Fruit fly (Drosophila melanogaster): ENCODE results near the gene alpha-Man-Ib.

Gene alpha-Man-Ib

DNA sequence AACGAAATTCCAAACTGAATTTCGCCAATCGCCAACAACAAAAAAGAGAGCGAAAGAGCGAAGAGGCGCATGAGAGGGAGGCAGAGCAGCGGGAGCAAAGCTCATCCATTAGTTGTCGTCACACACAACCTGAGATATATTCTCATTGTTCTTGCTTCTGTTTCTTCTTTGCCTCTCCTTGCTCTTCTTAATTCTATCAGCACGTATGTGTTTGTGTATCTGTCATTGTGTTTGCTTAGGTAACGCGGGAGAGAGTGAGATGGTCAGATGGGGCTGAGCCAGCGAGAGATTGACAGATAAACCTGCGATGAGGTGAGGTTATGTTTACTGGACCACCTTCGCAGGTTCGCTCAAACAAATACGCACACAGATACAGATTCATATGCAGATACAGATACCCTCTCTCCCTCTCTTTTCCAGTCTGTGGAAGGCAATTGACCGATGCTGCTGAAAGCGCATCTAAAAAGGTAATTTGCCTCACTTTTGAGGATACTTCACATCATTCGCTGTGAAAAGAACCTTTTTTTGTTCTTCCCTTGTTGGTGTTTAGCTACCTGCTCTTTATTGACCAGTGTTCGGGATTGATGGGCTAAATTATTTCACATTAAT, 38.5 kb downstream of the alpha-Man-Ib start (continued):
- no peak for TF ChIP-seq dmrt11E (tag; optimal IDR thresholded peaks at IDR 0.05)
- peak; percentile 14 for TF ChIP-seq PHDP (tag; optimal IDR thresholded peaks at IDR 0.05)
- TF ChIP-seq Sin3A (optimal IDR thresholded peaks at IDR 0.05), result no peak
- no peak for TF ChIP-seq CG7745 (tag; optimal IDR thresholded peaks at IDR 0.05)
- no peak for TF ChIP-seq fd64A (GFP tag; optimal IDR thresholded peaks at IDR 0.05)
- no peak for TF ChIP-seq slou (GFP tag; optimal IDR thresholded peaks at IDR 0.05)
- no peak for TF ChIP-seq bbx (GFP tag; IDR thresholded peaks at IDR 0.05; ENCODE audit: partially characterized antibody)
- peak; percentile 55 for TF ChIP-seq CrebB (tag; optimal IDR thresholded peaks at IDR 0.05)
- TF ChIP-seq zen (tag; optimal IDR thresholded peaks at IDR 0.05), result peak; percentile 71
- TF ChIP-seq CG17612 (GFP tag; IDR thresholded peaks at IDR 0.05), result no peak
- TF ChIP-seq D19A (tag; optimal IDR thresholded peaks at IDR 0.05), result peak; percentile 64
- TF ChIP-seq cad (GFP tag; optimal IDR thresholded peaks at IDR 0.05), result peak; percentile 63
- 0 out of 2 replicates have a peak, but pooled peaks have one; percentile 27 for TF ChIP-seq sna (GFP tag; IDR thresholded peaks at IDR 0.05; ENCODE audit: partially characterized antibody)
- no peak for TF ChIP-seq CG8944 (GFP tag; optimal IDR thresholded peaks at IDR 0.05)
- TF ChIP-seq Jarid2 (GFP tag; optimal IDR thresholded peaks at IDR 0.05), result no peak
- TF ChIP-seq Hmr (GFP tag; optimal IDR thresholded peaks at IDR 0.05), result peak; percentile 9
- TF ChIP-seq CG13624 (GFP tag; optimal IDR thresholded peaks at IDR 0.05), result no peak
- TF ChIP-seq CG13123 (GFP tag; optimal IDR thresholded peaks at IDR 0.05), result no peak
- peak; percentile 14 for TF ChIP-seq CG3281 (GFP tag; optimal IDR thresholded peaks at IDR 0.05)
- TF ChIP-seq stc (GFP tag; IDR thresholded peaks at IDR 0.05), result 0 out of 2 replicates have a peak, but pooled peaks have one; percentile 14
- no peak for TF ChIP-seq CG11456 (GFP tag; IDR thresholded peaks at IDR 0.05)
- TF ChIP-seq Sry-β (GFP tag; optimal IDR thresholded peaks at IDR 0.05), result no peak
- no peak for TF ChIP-seq kay (GFP tag; optimal IDR thresholded peaks at IDR 0.05)
- peak; percentile 4 for TF ChIP-seq CG2875 (GFP tag; optimal IDR thresholded peaks at IDR 0.05)
- no peak for TF ChIP-seq esg (GFP tag; conservative IDR thresholded peaks at IDR 0.05)
- no peak for TF ChIP-seq lov (optimal IDR thresholded peaks at IDR 0.05)
- 0 out of 3 replicates have a peak, but pooled peaks have one; percentile 55 for TF ChIP-seq lov (GFP tag; IDR thresholded peaks at IDR 0.05)
- TF ChIP-seq HLH3B (GFP tag; IDR thresholded peaks at IDR 0.05), result no peak
- peak; percentile 43 for TF ChIP-seq CG12071 (GFP tag; optimal IDR thresholded peaks at IDR 0.05)
- TF ChIP-seq Gsc (GFP tag; IDR thresholded peaks at IDR 0.05), result no peak
- peak in 1 of 2 experiments; percentile 76 for TF ChIP-seq Pdp1 (GFP tag; optimal IDR thresholded peaks at IDR 0.05)
- peak; percentile 51 to 84 for TF ChIP-seq Trl (optimal IDR thresholded peaks at IDR 0.05)
- no peak for TF ChIP-seq Trl (GFP tag; optimal IDR thresholded peaks at IDR 0.05)
- peak in 1 of 2 experiments; percentile 20 for TF ChIP-seq insv (GFP tag; optimal IDR thresholded peaks at IDR 0.05)
- no peak for TF ChIP-seq chif (GFP tag; optimal IDR thresholded peaks at IDR 0.05)
- peak; percentile 94 for TF ChIP-seq CG15479 (GFP tag; optimal IDR thresholded peaks at IDR 0.05)
- no peak for TF ChIP-seq Ssrp (tag; optimal IDR thresholded peaks at IDR 0.05)
- peak; percentile 29 for TF ChIP-seq Blimp-1 (GFP tag; optimal IDR thresholded peaks at IDR 0.05)
- TF ChIP-seq Eip74EF (GFP tag; optimal IDR thresholded peaks at IDR 0.05), result no peak
- peak; percentile 27 for TF ChIP-seq CG33557 (GFP tag; optimal IDR thresholded peaks at IDR 0.05)
- no peak for TF ChIP-seq CG17829 (tag; optimal IDR thresholded peaks at IDR 0.05)
- TF ChIP-seq Hey (tag; optimal IDR thresholded peaks at IDR 0.05), result no peak
- TF ChIP-seq CG15601 (tag; optimal IDR thresholded peaks at IDR 0.05), result peak; percentile 5
- TF ChIP-seq D (optimal IDR thresholded peaks at IDR 0.05), result no peak
- no peak for TF ChIP-seq D (GFP tag; optimal IDR thresholded peaks at IDR 0.05)
- no peak for TF ChIP-seq Bgb (GFP tag; IDR thresholded peaks at IDR 0.05; ENCODE audit: partially characterized antibody)
- TF ChIP-seq yki (optimal IDR thresholded peaks at IDR 0.05), result no peak
- peak; percentile 97 for TF ChIP-seq kni (GFP tag; optimal IDR thresholded peaks at IDR 0.05)
- peak; percentile 18 for TF ChIP-seq CG18599 (GFP tag; optimal IDR thresholded peaks at IDR 0.05)
- TF ChIP-seq lab (GFP tag; optimal IDR thresholded peaks at IDR 0.05), result peak; percentile 10
